Fruit fly (Drosophila melanogaster): ENCODE measurements around the gene Apl.
A peak's percentile ranks its signal among the peaks of the same experiment; 100 is the strongest.

The Apl gene

DNA sequence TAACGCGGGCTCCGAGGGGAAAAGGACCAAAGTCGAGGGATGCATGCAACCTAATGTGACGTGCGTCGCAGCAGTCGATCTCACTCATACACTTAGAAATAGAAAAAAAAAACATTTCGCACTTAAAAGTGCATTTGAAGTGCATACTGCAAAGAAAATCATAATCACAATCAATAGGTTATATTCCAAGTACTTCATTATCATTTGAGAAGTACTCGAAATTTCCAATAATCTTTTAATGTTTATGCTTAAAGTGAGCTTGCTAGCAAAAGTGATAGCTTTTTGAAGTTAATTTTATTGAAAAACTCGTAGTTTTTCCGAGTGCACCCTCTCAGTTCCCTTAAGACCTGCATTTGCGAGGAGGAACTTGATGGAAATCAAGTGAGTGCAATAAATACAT is 39.5 kb downstream of the Apl start:
- TF ChIP-seq noc (tag; optimal IDR thresholded peaks at IDR 0.05) = no peak

- peak; percentile 65 for TF ChIP-seq noc (tag; optimal IDR thresholded peaks at IDR 0.05)
Observed at dm6 chr3L:16635566-16636210, 40.7 kb downstream of the Apl start.

- TF ChIP-seq noc (tag; optimal IDR thresholded peaks at IDR 0.05) = no peak
Observed at dm6 chr3L:16638639-16639388, 43.8 kb downstream of the Apl start.

DNA sequence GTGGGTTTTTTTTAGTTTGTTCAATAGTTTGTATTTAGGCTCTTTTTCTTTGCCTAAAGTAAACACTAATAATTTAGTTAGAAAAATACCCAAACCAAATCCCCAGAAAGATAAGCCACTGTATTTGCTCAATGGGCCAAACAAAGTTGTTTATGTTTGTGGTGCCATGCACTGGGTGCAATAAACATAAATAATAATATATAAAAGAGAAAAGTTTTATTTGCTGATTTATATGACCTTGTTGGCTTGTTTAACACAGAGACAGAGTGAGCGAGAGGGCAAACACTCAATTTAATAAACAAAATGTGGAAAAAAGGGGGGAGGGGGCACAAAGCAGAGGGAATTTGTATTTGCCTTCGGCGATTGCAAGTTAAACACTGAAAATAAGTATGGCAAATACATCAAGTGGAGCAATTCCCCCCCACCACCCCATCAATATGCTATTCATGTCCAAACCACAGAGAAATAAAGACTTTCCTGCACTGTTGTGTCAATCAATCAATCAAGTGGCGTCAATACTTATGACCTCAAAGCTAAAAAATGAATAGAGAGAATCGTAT is 45.6 kb downstream of the Apl start:
- TF ChIP-seq noc (tag; optimal IDR thresholded peaks at IDR 0.05) = no peak

dm6 chr3L:16641094-16641493 is 46.1 kb downstream of the Apl start:
- no peak for TF ChIP-seq noc (tag; optimal IDR thresholded peaks at IDR 0.05)

dm6 chr3L:16642088-16642507 is 47.1 kb downstream of the Apl start:
- no peak for TF ChIP-seq noc (tag; optimal IDR thresholded peaks at IDR 0.05)

DNA sequence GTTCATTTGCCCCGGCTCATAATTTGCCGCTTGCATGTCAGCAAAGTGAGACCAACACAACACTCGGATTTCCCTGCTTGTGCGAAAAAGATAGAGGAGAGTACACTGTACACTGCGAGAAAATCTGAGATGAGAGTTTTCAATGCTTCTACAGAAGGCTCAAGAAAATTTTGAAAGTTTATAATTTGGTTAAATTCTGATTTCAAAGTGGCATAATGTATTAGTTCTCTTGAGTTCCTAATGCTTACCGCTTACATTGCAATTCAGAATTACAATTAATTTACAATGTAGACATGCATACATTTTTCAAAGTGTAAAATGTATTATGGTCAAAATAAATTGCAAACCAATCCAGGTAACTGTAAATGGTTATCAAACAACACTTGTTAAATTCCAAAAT is 48.0 kb downstream of the Apl start:
- no peak for TF ChIP-seq noc (tag; optimal IDR thresholded peaks at IDR 0.05)

DNA sequence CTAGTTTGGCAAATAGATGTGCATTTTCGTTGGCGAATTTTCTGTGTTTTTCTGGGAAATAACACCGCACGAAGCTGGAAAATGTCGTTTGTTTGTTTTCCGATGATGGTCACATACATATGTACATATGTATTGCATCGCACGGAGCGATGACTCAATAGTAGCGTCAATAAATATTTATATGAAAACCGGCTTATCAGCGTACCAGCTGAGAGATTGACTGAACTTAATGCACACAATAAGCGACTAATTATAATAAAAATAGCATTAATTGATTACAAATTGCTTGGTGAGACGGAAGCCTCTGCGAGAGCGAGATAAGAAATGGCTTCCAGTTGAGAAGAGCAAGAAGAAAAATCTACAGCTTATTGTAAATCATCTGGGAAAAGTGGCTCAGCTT is 49.5 kb downstream of the Apl start:
- TF ChIP-seq noc (tag; optimal IDR thresholded peaks at IDR 0.05) = no peak

DNA sequence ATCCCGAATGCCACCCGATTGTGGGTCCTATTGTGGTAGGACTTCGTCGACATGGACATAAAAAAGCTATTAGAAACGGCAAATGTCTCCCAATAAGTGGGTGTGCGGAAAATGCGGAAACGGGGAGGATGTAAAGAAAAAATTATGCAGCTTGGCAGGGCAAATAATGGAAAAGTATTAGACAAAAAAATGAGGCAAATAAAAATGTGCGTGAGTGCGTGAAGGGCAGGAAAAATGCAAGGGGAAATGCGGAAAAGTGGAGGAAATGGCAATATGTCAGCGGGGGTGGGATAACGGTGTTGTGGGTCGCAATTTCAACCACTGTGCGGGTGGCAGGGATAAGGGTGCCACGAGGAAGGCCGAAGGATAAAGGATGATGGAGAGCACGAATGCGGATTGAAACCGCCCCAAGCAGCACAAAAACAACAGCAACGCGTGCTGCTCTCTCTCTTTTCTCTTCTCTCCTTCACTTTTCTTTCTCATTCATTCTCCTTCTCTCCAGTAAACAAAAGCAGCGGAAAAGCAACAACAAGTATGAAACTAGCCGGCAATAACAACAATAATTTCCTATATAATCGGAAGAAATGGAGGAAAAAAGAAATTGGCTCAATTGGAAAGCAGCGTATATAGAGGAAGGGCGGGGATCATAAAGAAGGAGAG is 50.5 kb downstream of the Apl start:
- no peak for TF ChIP-seq noc (tag; optimal IDR thresholded peaks at IDR 0.05)

dm6 chr3L:16646865-16647459 is 52.0 kb downstream of the Apl start:
- TF ChIP-seq noc (tag; optimal IDR thresholded peaks at IDR 0.05) = no peak

DNA sequence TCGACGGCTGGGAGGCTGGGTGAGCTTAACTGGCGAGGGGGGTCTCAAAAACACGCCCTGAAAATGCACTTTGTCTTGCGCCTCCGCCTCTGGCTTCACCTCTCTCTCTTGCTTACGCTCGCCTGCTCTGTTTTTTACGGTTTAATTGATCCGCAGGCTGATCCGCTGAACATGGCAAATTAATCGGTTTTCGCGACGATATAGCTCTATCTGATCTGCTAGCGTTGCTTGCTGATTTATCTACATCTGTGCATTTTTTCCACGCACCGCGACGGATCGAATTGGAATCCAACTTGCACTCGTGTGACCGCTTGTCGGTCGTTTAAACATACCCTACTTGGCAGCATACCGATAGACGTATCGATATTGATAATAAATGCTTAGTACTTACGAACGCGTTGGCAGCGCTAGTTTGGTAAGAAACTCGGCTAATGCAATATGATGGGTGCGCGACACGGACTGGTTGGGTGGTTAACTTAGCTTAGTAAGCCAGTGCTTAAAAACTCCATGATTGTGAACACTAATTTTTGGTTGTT is 52.7 kb downstream of the Apl start, which contains the start of gene Abl:
Abl (minus strand) TSS at position 305 of the 536 bp plus-strand sequence.
- TF ChIP-seq noc (tag; optimal IDR thresholded peaks at IDR 0.05) = peak; percentile 50

Measured in whole organism, larva.